Fruit fly (Drosophila melanogaster) whole organism, embryonic: ENCODE data around the gene wls.

ENCODE experiments used
- CG11696 ChIP-seq: fragments of 200-800 bp; sonication (Bioruptor generic); IDR thresholded peaks from 2 replicates; pipeline ENCODE4 v1.3.6; 2022; ENCODE audit warnings: missing biosample characterization, missing genetic modification characterization
- CG12219 ChIP-seq: fragments of 200-800 bp; sonication (Bioruptor generic); optimal IDR thresholded peaks from 3 replicates; lab custom pipeline; 2018; ENCODE audit warnings: missing biosample characterization, mild to moderate bottlenecking, missing genetic modification characterization
- CG14441 ChIP-seq: fragments of 200-800 bp; sonication (Bioruptor generic); IDR thresholded peaks from 2 replicates; pipeline ENCODE4 v1.3.6; 2022; ENCODE audit warnings: missing biosample characterization, missing genetic modification characterization
- CG16779 ChIP-seq: fragments of 200-800 bp; sonication (Bioruptor generic); IDR thresholded peaks from 2 replicates; pipeline ENCODE4 v1.3.6; 2022; ENCODE audit warnings: missing biosample characterization, missing genetic modification characterization
- CG16813 ChIP-seq: fragments of 200-800 bp; sonication (Bioruptor generic); IDR thresholded peaks from 3 replicates; pipeline ENCODE4 v1.3.6; 2022; ENCODE audit warnings: missing biosample characterization, missing genetic modification characterization; ENCODE audit not compliant: partially characterized antibody
- CG16863 ChIP-seq: fragments of 200-800 bp; sonication (Bioruptor generic); optimal IDR thresholded peaks from 3 replicates; lab custom pipeline; 2016; ENCODE audit warnings: missing biosample characterization, missing genetic modification characterization
- CG18599 ChIP-seq: fragments of 200-800 bp; sonication (Bioruptor generic); optimal IDR thresholded peaks from 3 replicates; lab custom pipeline; 2017; ENCODE audit warnings: missing biosample characterization, missing genetic modification characterization, mild to moderate bottlenecking, moderate library complexity, missing genetic modification reagents
- CG2712 ChIP-seq: fragments of 200-800 bp; optimal IDR thresholded peaks from 3 replicates; lab custom pipeline; 2019; ENCODE audit warnings: missing biosample characterization, mild to moderate bottlenecking, missing genetic modification characterization, moderate library complexity
- CG32772 ChIP-seq: fragments of 200-800 bp; sonication (Bioruptor generic); IDR thresholded peaks from 2 replicates; pipeline ENCODE4 v1.3.6; 2022; ENCODE audit warnings: missing biosample characterization, missing genetic modification characterization
- CG4707 ChIP-seq: fragments of 200-800 bp; sonication (Bioruptor generic); optimal IDR thresholded peaks from 2 replicates; lab custom pipeline; 2018; ENCODE audit warnings: missing biosample characterization, mild to moderate bottlenecking, missing genetic modification characterization, moderate library complexity
- CG6175 ChIP-seq: fragments of 200-800 bp; sonication (Bioruptor generic); IDR thresholded peaks from 3 replicates; pipeline ENCODE4 v1.3.6; 2022; ENCODE audit warnings: missing biosample characterization, missing genetic modification characterization
- CG9609 ChIP-seq: fragments of 200-800 bp; sonication (Bioruptor generic); optimal IDR thresholded peaks from 3 replicates; lab custom pipeline; 2016; ENCODE audit warnings: missing biosample characterization, missing genetic modification characterization
- Camta ChIP-seq: fragments of 200-800 bp; sonication (Bioruptor generic); optimal IDR thresholded peaks from 2 replicates; lab custom pipeline; 2016; ENCODE audit warnings: missing biosample characterization, missing genetic modification characterization
- Ets65A ChIP-seq: fragments of 200-800 bp; sonication (Bioruptor generic); peaks from one replicate; lab custom pipeline; 2016; ENCODE audit warnings: missing biosample characterization, missing genetic modification characterization
- H15 ChIP-seq: fragments of 200-800 bp; sonication (Bioruptor generic); IDR thresholded peaks from 3 replicates; pipeline ENCODE4 v1.3.6; 2022; ENCODE audit warnings: missing biosample characterization, missing genetic modification characterization
- Hr51 ChIP-seq, 2 experiments: fragments of 200-800 bp; sonication (Bioruptor generic); optimal IDR thresholded peaks; 2 replicates in 1 of 2; 3 replicates in 1 of 2; lab custom pipeline; 2016 to 2018; ENCODE audit warnings: missing biosample characterization in 2 of 2, missing genetic modification characterization in 2 of 2, mild to moderate bottlenecking in 1 of 2, moderate library complexity in 1 of 2
- Lpt ChIP-seq: fragments of >200 bp; optimal IDR thresholded peaks from 2 replicates; lab custom pipeline; 2018; ENCODE audit warnings: missing biosample characterization, missing genetic modification characterization
- MBD-R2 ChIP-seq: fragments of 200-800 bp; sonication (Bioruptor generic); IDR thresholded peaks from 2 replicates; pipeline ENCODE4 v1.3.6; 2022; ENCODE audit warnings: missing biosample characterization, missing genetic modification characterization
- Med ChIP-seq: fragments of 200-800 bp; sonication (Bioruptor generic); peaks from one replicate; lab custom pipeline; 2016; ENCODE audit warnings: missing biosample characterization, missing genetic modification characterization, mild to moderate bottlenecking, inconsistent platforms, moderate library complexity
- Pdp1 ChIP-seq, 2 experiments: fragments of 200-800 bp; sonication (Bioruptor generic); optimal IDR thresholded peaks; 3 replicates each; lab custom pipeline; 2016; ENCODE audit warnings: missing biosample characterization in 2 of 2, missing genetic modification characterization in 2 of 2, mild to moderate bottlenecking in 1 of 2, moderate library complexity in 1 of 2
- Scr ChIP-seq: fragments of 200-800 bp; sonication (Bioruptor generic); IDR thresholded peaks from 2 replicates; pipeline ENCODE4 v1.3.6; 2022; ENCODE audit warnings: missing biosample characterization, missing genetic modification characterization; ENCODE audit not compliant: partially characterized antibody
- Stat92E ChIP-seq, 3 experiments: fragments of >200 bp in 2 of 3; fragments of 200-800 bp in 1 of 3; sonication (Bioruptor generic) in 1 of 3; optimal IDR thresholded peaks; 2 replicates each; lab custom pipeline; 2017 to 2019; ENCODE audit warnings: missing biosample characterization in 3 of 3, missing genetic modification characterization in 3 of 3, mild to moderate bottlenecking in 1 of 3, moderate library complexity in 1 of 3
- cg ChIP-seq: fragments of 200-800 bp; sonication (Bioruptor generic); optimal IDR thresholded peaks from 3 replicates; lab custom pipeline; 2019; ENCODE audit warnings: missing biosample characterization, mild to moderate bottlenecking, missing genetic modification characterization, moderate library complexity
- crc ChIP-seq: fragments of 200-800 bp; sonication (Bioruptor generic); optimal IDR thresholded peaks from 2 replicates; lab custom pipeline; 2016; ENCODE audit warnings: missing biosample characterization, missing genetic modification characterization
- dati ChIP-seq: fragments of 200-800 bp; sonication (Bioruptor generic); IDR thresholded peaks from 2 replicates; pipeline ENCODE4 v1.3.6; 2022; ENCODE audit warnings: missing biosample characterization, missing genetic modification characterization
- dimm ChIP-seq: fragments of 200-800 bp; sonication (Bioruptor generic); IDR thresholded peaks from 2 replicates; pipeline ENCODE4 v1.3.6; 2022; ENCODE audit warnings: missing biosample characterization, missing genetic modification characterization
- gem ChIP-seq: fragments of 200-800 bp; sonication (Bioruptor generic); optimal IDR thresholded peaks from 2 replicates; lab custom pipeline; 2019; ENCODE audit warnings: missing biosample characterization, mild to moderate bottlenecking, missing genetic modification characterization, moderate library complexity
- grau ChIP-seq: fragments of 200-800 bp; optimal IDR thresholded peaks from 3 replicates; lab custom pipeline; 2019; ENCODE audit warnings: missing biosample characterization, mild to moderate bottlenecking, missing genetic modification characterization, moderate library complexity
- hb ChIP-seq: fragments of 200-800 bp; sonication (Bioruptor generic); IDR thresholded peaks from 3 replicates; pipeline ENCODE4 v1.3.6; 2022; ENCODE audit warnings: missing biosample characterization, missing genetic modification characterization; ENCODE audit not compliant: partially characterized antibody
- knrl ChIP-seq: fragments of 200-800 bp; sonication (Bioruptor generic); IDR thresholded peaks from 3 replicates; pipeline ENCODE4 v1.3.6; 2022; ENCODE audit warnings: missing biosample characterization, missing genetic modification characterization; ENCODE audit not compliant: partially characterized antibody
- lbe ChIP-seq: fragments of 200-800 bp; sonication (Bioruptor generic); optimal IDR thresholded peaks from 2 replicates; lab custom pipeline; 2016; ENCODE audit warnings: missing biosample characterization, mild to moderate bottlenecking, missing genetic modification characterization
- mld ChIP-seq: fragments of 200-800 bp; sonication (Bioruptor generic); IDR thresholded peaks from 3 replicates; pipeline ENCODE4 v1.3.6; 2022; ENCODE audit warnings: missing biosample characterization, missing genetic modification characterization; ENCODE audit not compliant: partially characterized antibody
- psq ChIP-seq: fragments of 200-800 bp; sonication (Bioruptor generic); optimal IDR thresholded peaks from 2 replicates; lab custom pipeline; 2017; ENCODE audit warnings: missing biosample characterization, missing genetic modification characterization
- ro ChIP-seq: fragments of 200-800 bp; sonication (Bioruptor generic); IDR thresholded peaks from 2 replicates; pipeline ENCODE4 v1.3.6; 2022; ENCODE audit warnings: missing biosample characterization, missing genetic modification characterization
- schlank ChIP-seq: fragments of 200-800 bp; sonication (Bioruptor generic); optimal IDR thresholded peaks from 2 replicates; lab custom pipeline; 2018; ENCODE audit warnings: missing biosample characterization, mild to moderate bottlenecking, missing genetic modification characterization
- sens ChIP-seq: fragments of 200-800 bp; sonication (Bioruptor generic); peaks from one replicate; lab custom pipeline; 2016; ENCODE audit warnings: missing biosample characterization, missing genetic modification characterization
- vnd ChIP-seq: fragments of 200-800 bp; sonication (Bioruptor generic); IDR thresholded peaks from 3 replicates; pipeline ENCODE4 v1.3.6; 2022; ENCODE audit warnings: missing biosample characterization, missing genetic modification characterization; ENCODE audit not compliant: partially characterized antibody

wls gene

DNA sequence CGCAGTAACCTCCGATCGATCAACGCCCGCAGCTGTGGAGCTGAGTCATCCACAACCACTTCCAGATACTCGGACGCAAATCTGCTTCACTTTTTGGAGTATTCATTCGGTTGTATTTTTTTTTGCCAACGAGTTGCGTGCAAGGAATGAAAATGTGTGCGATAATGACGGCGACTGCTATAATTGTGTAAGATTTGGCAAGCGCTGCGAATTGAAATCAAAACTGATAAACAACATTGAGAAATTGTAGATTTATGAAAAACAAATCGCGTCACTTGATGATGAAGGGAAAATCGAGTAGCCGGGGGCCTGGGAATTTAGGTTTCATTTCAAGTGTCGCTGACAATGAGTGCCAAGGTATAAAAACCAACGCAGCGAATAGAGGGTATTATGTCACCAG lies 49.5 kb upstream of the wls start:
- TF ChIP-seq Pdp1 (GFP tag; optimal IDR thresholded peaks at IDR 0.05; lab: Kevin White, UChicago) (peak in 1 of 2 experiments; percentile 19), CG32772 (no peak)

DNA sequence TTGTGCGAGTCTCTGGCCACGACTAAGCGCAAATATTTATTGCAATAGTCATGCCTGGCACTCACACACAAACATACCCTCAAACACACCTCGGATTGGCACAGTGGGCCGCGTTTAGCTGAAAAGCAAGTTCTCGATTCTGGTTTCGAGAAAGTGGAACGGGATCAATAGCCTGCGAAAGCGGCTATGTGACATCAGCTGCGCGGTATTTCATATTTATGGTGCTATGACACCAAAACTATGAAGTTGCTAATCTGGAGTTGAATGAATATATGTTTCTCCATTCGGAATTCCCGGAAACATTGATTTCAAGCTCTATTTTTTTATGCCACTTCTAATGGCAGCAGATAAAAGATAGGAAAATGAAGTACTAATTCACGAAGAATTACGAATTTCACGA lies 48.5 kb upstream of the wls start:
- TF ChIP-seq CG6175: no peak
- peak; percentile 41 for TF ChIP-seq CG4707
- TF ChIP-seq cg (GFP tag; lab: Kevin White, UChicago): no peak
- 0 out of 2 replicates have a peak, but pooled peaks have one; percentile 39 for TF ChIP-seq CG16779
- no peak for TF ChIP-seq dimm (GFP tag; lab: Robert Waterston, UW)
- TF ChIP-seq Ets65A (GFP tag; lab: Kevin White, UChicago): peak; percentile 45
- peak; percentile 65 for TF ChIP-seq Med (GFP tag; lab: Kevin White, UChicago)
- peak; percentile 75 for TF ChIP-seq sens
- no peak for TF ChIP-seq psq (GFP tag; lab: Kevin White, UChicago)
- TF ChIP-seq Scr: no peak
- no peak for TF ChIP-seq Stat92E (GFP tag; optimal IDR thresholded peaks at IDR 0.05; lab: Kevin White, UChicago)
- TF ChIP-seq CG14441: no peak
- TF ChIP-seq vnd (GFP tag; lab: Robert Waterston, UW): no peak
- no peak for TF ChIP-seq mld (GFP tag; lab: Robert Waterston, UW)
- TF ChIP-seq dati (GFP tag; lab: Robert Waterston, UW): no peak
- no peak for TF ChIP-seq Hr51 (GFP tag; optimal IDR thresholded peaks at IDR 0.05; lab: Kevin White, UChicago)
- no peak for TF ChIP-seq MBD-R2 (GFP tag; lab: Robert Waterston, UW)
- no peak for TF ChIP-seq knrl
- no peak for TF ChIP-seq CG16813

DNA sequence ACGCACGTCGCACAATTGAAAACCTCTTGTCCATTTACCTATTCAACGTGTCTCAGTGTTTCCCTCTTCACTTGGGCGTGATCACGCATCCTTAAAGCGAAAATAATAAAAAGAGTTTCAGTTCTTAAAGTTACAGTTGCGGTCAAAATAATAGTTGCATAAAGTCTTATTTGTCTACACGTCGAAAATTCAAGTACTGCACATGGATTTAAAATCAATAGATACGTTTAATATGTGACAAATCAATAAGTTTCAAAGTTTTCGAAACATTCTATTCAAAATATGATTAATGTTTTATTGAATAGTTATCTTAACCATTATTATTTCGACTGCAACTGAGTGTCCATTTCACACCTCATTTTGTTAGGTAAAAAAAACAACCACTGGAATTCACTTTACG lies 46.8 kb upstream of the wls start:
- TF ChIP-seq H15 (no peak), CG11696 (GFP tag; lab: Robert Waterston, UW) (peak; percentile 67), schlank (no peak), CG9609 (GFP tag; lab: Kevin White, UChicago) (no peak), sens (peak; percentile 51), lbe (GFP tag; lab: Kevin White, UChicago) (no peak), CG16863 (GFP tag; lab: Kevin White, UChicago) (no peak), ro (GFP tag; lab: Robert Waterston, UW) (no peak), CG2712 (tag; lab: Kevin White, UChicago) (no peak), grau (tag; lab: Kevin White, UChicago) (no peak), crc (GFP tag; lab: Kevin White, UChicago) (no peak), CG18599 (GFP tag; lab: Kevin White, UChicago) (no peak), hb (GFP tag; lab: Robert Waterston, UW) (no peak), CG12219 (GFP tag; lab: Kevin White, UChicago) (no peak), psq (GFP tag; lab: Kevin White, UChicago) (no peak), Camta (GFP tag; lab: Kevin White, UChicago) (no peak), gem (peak; percentile 17), Lpt (GFP tag; lab: Kevin White, UChicago) (no peak)
